Fruit fly (Drosophila melanogaster) S2 (cell line): ENCODE data around the gene Cep97.

Source experiments
- CG8478 ChIP-seq: fragments of >200 bp; optimal IDR thresholded peaks from 2 replicates; lab custom pipeline; 2018
- CTCF ChIP-seq, 2 experiments: fragments of >200 bp; optimal IDR thresholded peaks; 2 replicates each; lab custom pipeline; 2018

The Cep97 gene

DNA sequence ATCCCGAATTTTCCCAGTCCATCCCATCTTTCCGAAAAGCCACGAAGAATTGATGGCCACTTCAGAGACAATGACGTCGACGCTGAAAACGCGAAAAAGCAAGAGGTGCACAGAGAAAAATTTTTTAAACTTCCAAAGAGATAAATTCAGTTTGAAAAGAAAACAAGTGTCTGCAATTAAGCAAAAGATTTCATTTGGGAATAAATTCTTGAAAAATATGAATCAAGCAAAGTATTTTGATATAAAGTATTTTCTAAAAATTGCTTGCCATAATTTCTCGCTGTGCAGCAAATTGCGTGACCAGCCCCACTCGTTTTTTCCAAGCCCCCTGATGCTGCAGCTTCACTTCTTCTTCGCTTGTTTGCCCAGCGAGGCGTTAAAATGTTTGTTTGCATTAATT, 14.7 kb downstream of the Cep97 start:
- TF ChIP-seq CTCF (optimal IDR thresholded peaks at IDR 0.05; lab: Kevin White, UChicago): no peak
- TF ChIP-seq CG8478 (lab: Kevin White, UChicago): no peak

DNA sequence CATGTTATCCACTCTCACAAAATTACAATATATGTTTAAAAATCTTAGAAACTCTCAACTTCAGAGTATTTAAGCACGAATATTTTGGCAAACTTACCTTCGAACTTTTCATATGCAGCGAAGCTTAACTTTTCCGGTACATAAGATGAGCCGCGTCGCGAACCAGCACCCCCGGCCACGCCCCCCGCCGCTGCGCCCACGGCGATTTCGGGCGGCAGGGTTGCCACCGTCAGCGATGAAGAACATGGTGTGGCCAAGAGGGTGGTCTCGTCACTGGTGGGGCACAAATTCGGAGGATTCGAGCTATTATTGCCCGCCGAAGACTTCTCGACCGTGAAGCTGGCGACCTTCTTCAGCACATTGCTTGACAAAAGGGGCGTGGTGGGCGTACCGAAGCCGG, 16.4 kb downstream of the Cep97 start:
- TF ChIP-seq CTCF (optimal IDR thresholded peaks at IDR 0.05; lab: Kevin White, UChicago) (no peak), CG8478 (lab: Kevin White, UChicago) (no peak)

DNA sequence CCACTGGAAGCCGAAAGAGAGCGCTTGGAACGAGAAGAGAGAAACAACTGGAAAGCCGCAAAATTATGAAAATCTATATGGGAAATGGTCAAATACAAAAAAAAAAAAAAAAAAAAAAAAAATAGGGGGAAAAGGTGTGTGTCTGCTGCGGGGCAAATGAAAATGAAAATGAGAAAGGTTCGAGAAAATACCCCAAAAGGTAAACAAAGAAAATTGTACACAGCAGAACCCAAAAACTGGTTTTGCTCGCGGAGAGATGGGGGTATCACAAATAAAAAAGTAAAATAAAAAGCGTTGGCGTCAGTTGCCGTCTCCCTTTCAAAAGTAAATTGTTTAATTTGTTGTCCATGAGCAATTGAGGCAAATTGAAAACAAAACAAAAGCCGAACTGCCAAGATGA, 20.7 kb downstream of the Cep97 start:
- no peak for TF ChIP-seq CG8478 (lab: Kevin White, UChicago)
- no peak for TF ChIP-seq CTCF (optimal IDR thresholded peaks at IDR 0.05; lab: Kevin White, UChicago)

DNA sequence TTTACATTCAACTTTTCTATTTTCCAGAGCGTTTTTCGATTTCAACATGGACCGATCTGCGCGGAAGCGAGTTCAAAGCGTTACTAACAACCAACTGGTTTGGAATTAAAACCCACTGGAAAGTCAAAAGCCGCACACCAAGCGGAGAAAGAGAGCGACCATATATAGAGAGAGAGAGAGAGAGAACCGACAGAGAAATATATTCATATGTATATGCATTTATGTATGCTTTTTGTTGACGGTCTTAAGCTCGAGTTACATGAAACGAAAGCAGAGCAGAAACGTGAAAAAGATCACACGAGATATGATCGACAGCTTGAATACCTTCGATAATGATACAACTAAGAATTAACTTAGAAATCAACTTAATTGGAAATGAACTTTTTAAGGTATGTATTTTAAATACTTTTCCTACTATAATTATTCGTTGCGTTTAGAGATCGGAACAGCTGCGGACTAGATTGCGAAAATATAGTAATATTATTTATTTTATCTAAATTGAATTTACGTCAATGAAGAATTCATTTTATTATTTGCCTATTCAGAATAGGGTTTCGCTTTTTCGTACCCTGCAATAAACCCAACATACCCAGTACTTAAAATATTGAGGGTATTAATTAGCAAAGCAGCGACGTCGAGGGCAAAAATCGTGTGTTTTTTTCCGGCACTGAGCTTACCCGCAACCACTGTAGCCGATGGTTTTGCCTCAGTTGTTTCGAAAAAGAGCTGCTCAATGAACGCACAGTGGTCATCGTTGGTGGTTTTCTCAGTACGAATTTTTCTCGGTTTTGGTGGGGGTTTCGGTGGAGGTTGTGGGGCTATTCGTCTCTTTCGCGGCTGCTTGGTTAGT, 21.5 kb downstream of the Cep97 start:
- no peak for TF ChIP-seq CTCF (optimal IDR thresholded peaks at IDR 0.05; lab: Kevin White, UChicago)
- no peak for TF ChIP-seq CG8478 (lab: Kevin White, UChicago)

DNA sequence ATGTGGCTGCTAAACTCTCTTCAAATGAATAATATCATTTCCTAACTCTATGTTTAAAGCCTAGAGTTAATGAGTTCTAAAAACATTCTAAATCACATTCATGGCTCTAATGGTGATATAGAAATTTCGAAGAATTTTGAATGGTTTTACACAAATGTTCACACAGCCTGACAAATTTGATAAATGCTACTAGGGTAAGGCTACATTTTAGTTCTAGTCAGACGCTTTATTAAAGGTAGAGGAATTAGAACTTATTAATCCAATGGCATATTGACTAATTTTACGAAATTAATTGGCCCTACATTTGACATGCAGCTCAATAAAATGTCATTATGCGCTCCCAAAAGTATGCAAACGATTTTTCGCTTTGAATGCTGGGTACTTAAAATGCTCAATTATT, 22.4 kb downstream of the Cep97 start:
- TF ChIP-seq CTCF (optimal IDR thresholded peaks at IDR 0.05; lab: Kevin White, UChicago) (peak; percentile 1 to 3), CG8478 (lab: Kevin White, UChicago) (no peak)

DNA sequence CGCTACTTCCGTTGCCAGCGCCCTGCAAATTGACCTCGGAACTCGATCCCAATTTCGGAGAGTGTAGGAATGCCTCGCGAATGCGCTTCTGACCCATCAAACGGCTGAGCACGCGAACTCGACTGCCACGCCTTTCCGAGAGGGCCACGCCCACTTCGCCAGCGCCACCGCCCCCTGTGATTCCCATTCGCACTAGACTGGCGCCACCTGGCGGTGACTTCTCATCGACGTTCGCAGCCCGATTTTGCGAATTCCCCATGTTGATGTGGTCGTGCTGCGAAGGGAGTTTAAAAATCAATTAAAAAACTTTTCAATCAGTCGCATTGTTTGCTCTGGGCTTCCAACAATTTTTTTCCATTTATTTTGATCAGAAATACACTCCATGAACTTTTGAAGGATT, 25.8 kb downstream of the Cep97 start:
- TF ChIP-seq CTCF (optimal IDR thresholded peaks at IDR 0.05; lab: Kevin White, UChicago) (peak; percentile 80 to 85), CG8478 (lab: Kevin White, UChicago) (no peak)

DNA sequence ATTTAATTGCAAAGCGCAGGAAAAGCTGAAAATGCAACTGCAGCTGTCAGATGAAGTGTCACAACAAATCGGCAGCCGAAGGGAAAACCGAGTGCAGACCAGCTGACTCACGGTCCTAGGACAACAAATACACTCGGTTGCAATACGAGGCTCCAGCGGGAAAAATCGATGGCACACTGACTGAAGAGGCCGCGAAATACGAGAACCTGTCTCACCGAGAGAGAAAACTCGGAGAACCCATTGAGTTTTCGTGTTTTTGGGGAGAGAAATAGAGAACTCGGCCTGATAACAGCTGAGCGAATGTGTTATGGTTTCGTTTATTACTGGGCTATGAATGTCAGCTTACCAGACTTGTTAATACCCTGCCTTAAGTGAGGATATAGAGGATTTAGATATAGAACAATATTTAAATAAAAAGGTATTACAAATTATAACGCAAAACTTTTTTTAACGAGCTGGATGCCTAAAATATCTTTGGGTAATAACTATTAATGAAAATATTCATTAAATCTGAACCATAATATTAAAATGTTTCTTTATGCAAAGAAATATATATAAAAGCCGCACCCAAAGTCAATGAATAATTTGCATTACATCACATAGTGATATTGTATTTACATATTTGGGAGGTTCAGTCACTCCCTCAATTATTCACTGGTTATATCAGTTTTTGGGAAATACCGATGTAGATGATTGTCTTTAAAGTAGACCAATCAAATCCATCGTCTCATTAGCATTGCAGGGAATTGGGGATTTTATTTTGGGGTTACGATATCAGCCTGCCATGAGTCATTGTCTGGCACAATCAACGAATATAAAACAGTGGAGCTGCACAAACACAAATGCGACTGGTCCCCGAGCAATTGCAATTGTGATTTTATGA, 28.7 kb downstream of the Cep97 start:
- TF ChIP-seq CTCF (optimal IDR thresholded peaks at IDR 0.05; lab: Kevin White, UChicago) (no peak), CG8478 (lab: Kevin White, UChicago) (no peak)

DNA sequence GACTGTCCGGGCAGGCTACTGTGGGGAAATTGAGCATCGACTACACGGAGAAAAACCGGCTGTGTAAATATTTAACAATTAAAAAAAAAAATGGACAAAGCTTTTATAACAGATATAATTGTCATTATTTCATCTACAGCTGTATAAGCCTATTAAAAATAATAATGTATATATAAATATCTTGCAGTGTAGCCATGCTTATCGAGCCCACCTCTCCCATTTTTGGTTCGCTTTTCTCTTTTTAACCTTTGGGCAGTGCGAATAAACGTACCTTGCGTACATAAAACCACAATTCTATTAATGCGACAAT, 29.3 kb downstream of the Cep97 start:
- TF ChIP-seq CTCF (optimal IDR thresholded peaks at IDR 0.05; lab: Kevin White, UChicago) (no peak), CG8478 (lab: Kevin White, UChicago) (no peak)

DNA sequence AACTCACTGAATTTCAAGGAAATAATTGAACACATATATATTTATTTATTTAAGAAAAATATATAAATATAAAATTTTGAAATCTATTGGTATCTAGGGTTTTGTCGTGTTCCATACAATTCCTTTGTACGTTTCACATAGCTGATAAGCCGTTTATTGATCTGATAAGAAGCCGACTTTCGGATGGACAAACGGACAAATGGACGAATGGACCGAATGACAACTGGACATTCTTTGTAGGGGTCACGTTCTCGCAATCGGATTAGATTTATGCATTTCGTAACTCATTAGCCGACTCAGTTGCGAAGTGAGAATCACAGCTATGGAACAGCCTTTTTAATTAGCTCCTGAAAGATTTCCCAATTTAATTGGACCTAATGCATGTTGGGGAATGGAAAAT, 30.0 kb downstream of the Cep97 start:
- TF ChIP-seq CG8478 (lab: Kevin White, UChicago): no peak
- no peak for TF ChIP-seq CTCF (optimal IDR thresholded peaks at IDR 0.05; lab: Kevin White, UChicago)

DNA sequence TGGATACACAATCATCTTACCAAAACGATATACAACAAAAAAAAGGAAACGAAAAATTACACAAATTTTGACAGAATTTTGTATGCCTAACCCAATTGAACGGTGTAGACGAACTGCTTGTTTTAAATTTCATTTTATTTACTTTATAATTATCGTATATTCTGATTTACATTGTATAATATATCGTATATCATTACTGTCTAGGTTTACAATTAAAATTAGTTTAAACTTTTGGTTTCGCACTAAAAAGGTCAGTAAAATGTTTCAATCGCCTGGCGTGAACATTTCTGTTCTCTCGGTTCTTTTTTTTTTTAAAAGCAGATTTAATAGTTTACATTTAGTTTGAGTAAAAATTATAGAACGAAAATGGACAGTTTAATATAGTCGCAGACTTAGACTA, 35.3 kb downstream of the Cep97 start, which contains the start of gene capu:
TSS of gene capu (minus strand) at position 101 of the 400 bp plus-strand sequence.
- TF ChIP-seq CTCF (optimal IDR thresholded peaks at IDR 0.05; lab: Kevin White, UChicago) (no peak), CG8478 (lab: Kevin White, UChicago) (no peak)

DNA sequence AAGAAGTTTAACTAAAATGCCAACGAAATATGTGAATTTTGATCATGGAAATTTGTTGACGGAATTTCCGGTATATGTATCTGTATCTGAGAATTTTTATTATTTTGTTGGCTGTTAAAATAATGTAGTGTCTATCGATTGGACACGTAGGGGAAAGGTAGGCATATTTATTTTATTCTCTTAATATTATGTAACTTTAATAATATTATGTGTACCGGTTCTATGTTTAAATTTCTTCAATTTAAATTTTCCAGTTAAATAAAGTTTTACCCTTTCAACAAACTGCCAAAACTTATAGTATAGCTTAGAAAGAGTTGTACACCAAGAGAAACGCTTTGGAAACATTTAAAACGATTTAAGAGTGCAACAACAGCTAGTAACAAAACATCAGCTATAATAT, 46.7 kb downstream of the Cep97 start, which contains the start of gene Fpgs2:
TSS of gene Fpgs2 (minus strand) at position 101 of the 400 bp plus-strand sequence.
- TF ChIP-seq CTCF (optimal IDR thresholded peaks at IDR 0.05; lab: Kevin White, UChicago): no peak

DNA sequence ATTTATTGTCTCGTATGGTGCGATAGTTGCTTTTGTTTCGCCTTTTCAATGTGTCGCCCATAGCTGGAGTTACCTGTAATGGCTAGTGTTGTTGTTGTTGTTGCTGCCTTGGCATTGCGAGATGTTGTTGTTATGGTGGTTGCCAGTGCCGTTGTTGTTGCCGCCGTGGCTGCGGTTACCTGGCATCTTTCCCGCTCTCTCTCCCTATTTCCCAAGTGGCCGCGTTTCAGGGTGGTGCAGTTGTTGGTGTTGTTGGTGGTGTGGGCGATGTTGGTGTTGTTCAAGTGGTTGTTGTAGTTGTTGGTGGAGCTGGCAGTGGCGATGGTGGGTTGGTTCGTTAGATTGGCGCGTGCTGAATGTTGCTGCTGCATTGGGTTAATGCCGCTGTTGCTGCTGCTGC, 47.2 kb downstream of the Cep97 start:
- TF ChIP-seq CTCF (optimal IDR thresholded peaks at IDR 0.05; lab: Kevin White, UChicago): no peak
- TF ChIP-seq CG8478 (lab: Kevin White, UChicago): no peak

DNA sequence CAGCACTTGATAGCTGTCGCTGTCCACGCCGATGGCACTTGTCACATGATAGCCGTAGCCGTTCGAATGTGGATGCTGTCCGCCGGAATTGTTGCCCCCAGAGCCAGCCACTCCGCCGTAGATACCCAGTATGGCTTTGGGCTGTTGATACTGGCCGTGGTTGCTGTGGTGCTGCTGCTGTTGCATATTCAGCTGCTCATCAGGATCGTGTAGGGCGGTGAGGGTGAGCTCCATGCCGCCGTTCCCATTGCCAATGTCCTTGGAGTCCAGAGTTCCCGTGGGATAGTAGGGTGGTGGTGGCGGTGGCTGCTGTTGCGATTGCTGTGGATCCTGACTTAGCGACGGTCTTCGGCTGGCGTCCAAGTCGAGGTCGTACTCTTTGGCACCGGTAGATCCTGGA, 49.4 kb downstream of the Cep97 start:
- TF ChIP-seq CTCF (optimal IDR thresholded peaks at IDR 0.05; lab: Kevin White, UChicago): no peak
- TF ChIP-seq CG8478 (lab: Kevin White, UChicago): no peak
